Worm (Caenorhabditis elegans): ENCODE measurements around the gene srh-74.

DNA sequence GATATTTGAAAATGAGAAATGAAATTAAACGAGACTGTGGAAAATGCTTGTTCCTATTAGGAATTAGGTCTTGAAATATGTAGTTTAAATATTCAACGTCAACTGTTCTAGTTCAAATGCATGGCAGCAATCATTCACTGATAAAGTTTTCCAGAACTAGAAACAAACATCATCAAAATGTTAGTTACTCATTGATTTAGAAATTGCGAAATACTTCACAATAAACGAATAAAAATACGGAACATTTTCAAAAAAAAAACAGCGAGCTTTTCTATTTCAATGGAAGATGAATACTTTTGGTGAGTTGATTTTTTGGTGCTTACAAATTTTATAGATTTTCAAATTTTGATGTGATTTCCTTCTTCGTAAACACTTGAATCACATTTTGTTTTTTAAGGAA lies 6.0 kb downstream of the srh-74 start, which contains the start of gene C45B11.2:
- no peak for TF ChIP-seq ceh-36 (tag; optimal IDR thresholded peaks at IDR 0.05)
- TF ChIP-seq tbx-37 (GFP tag; conservative IDR thresholded peaks at IDR 0.05), result no peak
- TF ChIP-seq ama-1 (optimal IDR thresholded peaks at IDR 0.05), result no peak
- TF ChIP-seq hnd-1 (tag; optimal IDR thresholded peaks at IDR 0.05), result no peak
- TF ChIP-seq sea-1 (GFP tag; conservative IDR thresholded peaks at IDR 0.05), result no peak
- TF ChIP-seq F13C5.2 (tag; optimal IDR thresholded peaks at IDR 0.05), result no peak
- TF ChIP-seq ets-7 (tag; optimal IDR thresholded peaks at IDR 0.05), result no peak
- no peak for TF ChIP-seq scrt-1 (GFP tag; IDR thresholded peaks at IDR 0.05)
- TF ChIP-seq flt-1 (GFP tag; IDR thresholded peaks at IDR 0.05), result no peak
- TF ChIP-seq ceh-13 (GFP tag; optimal IDR thresholded peaks at IDR 0.05), result no peak
- TF ChIP-seq hmbx-1 (tag; optimal IDR thresholded peaks at IDR 0.05), result no peak

Measured in whole organism, early embryonic.